Worm (Caenorhabditis elegans): ENCODE data around the gene srw-76.

DNA sequence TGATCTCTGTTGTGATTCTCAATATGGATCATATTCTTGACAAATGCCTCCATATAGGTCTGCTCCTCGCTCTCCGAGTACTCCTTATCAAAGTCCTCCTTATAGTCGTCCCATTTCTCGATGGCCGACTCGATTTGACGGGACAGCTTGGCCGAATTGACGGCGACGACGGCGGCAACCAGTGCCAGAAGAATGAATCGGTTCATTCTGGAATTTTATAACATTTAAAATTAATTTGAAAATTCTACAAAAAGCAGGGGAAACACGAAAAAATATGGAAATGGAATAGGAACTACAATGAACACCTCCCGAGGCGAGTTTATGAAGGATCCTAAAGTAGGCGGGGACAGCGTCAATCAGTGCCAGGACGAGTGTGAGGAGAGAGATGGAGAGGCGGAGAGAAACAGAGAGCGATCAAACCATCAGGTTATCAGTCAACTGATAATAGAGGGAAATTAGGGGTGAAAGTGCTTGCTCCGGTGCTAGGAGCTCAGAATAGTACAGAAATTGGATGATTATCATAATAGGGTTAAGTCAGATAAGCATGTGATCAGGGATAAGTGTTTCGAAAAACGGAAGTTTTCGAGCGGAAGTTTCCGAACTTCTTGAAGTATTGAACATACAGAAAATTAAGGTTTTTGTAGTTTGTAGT, 42.8 kb downstream of the srw-76 start, which contains the start of gene cpl-1:
- TF ChIP-seq flt-1 (GFP tag; IDR thresholded peaks at IDR 0.05) (no peak), ztf-29 (GFP tag; IDR thresholded peaks at IDR 0.05) (no peak), med-1 (GFP tag; optimal IDR thresholded peaks at IDR 0.05; ENCODE audit: insufficient read depth) (no peak), ztf-23 (GFP tag; IDR thresholded peaks at IDR 0.05) (no peak)

All from whole organism, midembryonic.